Worm (Caenorhabditis elegans): ENCODE measurements around the gene cogc-2.

The cogc-2 gene

DNA sequence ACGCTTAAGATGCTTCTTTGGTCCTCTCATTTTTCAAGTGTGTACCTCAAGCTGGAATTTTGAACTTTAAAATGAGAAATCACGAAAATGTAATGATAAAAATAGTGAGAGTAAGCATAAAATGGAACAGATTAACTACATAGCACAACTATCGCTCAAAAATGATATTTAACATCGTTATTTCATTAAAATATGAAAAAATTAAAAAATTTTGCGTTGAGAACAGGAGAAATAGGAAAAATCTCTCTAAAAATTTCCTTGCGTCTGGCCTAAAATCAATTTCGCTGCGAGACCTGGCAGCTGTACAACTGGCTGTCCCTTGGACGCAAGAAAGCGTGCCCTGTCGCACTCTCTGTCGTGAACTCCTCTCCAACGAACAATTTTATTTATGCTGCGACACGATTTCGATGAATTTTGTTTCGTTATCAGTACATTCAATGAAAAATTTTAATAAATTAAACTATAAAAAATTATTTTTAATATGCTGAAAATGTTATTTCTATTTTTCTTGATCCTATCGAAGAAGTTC, 45.3 kb upstream of the cogc-2 start, which contains the start of gene rps-4 (continued):
- peak; percentile 87 for TF ChIP-seq nhr-28 (tag; optimal IDR thresholded peaks at IDR 0.05)
- peak; percentile 65 for TF ChIP-seq spr-1 (tag; optimal IDR thresholded peaks at IDR 0.05)
- TF ChIP-seq hmg-1.1 (GFP tag; IDR thresholded peaks at IDR 0.05), result no peak; the same call in 1 of the 2 replicates
- TF ChIP-seq jun-1 (tag; optimal IDR thresholded peaks at IDR 0.05), result peak; percentile 23
- TF ChIP-seq nhr-25 (tag; optimal IDR thresholded peaks at IDR 0.05; ENCODE audit: borderline replicate concordance, insufficient read depth), result peak; percentile 43
- TF ChIP-seq nhr-77 (tag; optimal IDR thresholded peaks at IDR 0.05), result peak; percentile 86
- peak; percentile 97 for TF ChIP-seq lin-38 (GFP tag; IDR thresholded peaks at IDR 0.05)
- TF ChIP-seq daf-16 (GFP tag; optimal IDR thresholded peaks at IDR 0.05), result peak in 1 of 2 experiments; percentile 43
- peak; percentile 92 for TF ChIP-seq daf-16 (tag; optimal IDR thresholded peaks at IDR 0.05)
- peak; percentile 69 for TF ChIP-seq dmd-9 (GFP tag; IDR thresholded peaks at IDR 0.05)
- no peak for TF ChIP-seq hlh-30 (tag; optimal IDR thresholded peaks at IDR 0.05; ENCODE audit: insufficient read depth)
- TF ChIP-seq madf-5 (GFP tag; IDR thresholded peaks at IDR 0.05), result no peak
- no peak for TF ChIP-seq zip-11 (GFP tag; IDR thresholded peaks at IDR 0.05)
- TF ChIP-seq Y5F2A.4 (GFP tag; optimal IDR thresholded peaks at IDR 0.05), result no peak
- TF ChIP-seq set-16 (GFP tag; IDR thresholded peaks at IDR 0.05), result no peak; the same call in 1 of the 2 replicates
- peak in 1 of 2 experiments; percentile 67 for TF ChIP-seq hif-1 (tag; optimal IDR thresholded peaks at IDR 0.05)
- TF ChIP-seq saeg-2 (GFP tag; IDR thresholded peaks at IDR 0.05), result no peak
- no peak for TF ChIP-seq ztf-7 (tag; optimal IDR thresholded peaks at IDR 0.05)
- TF ChIP-seq spr-3 (GFP tag; optimal IDR thresholded peaks at IDR 0.05), result no peak
- 0 out of 2 replicates have a peak, but pooled peaks have one; percentile 38 for TF ChIP-seq ZK337.2 (GFP tag; IDR thresholded peaks at IDR 0.05)
- peak; percentile 42 for TF ChIP-seq unc-130 (GFP tag; optimal IDR thresholded peaks at IDR 0.05)
- TF ChIP-seq Y48G9A.11 (GFP tag; IDR thresholded peaks at IDR 0.05), result 0 out of 2 replicates have a peak, but pooled peaks have one; percentile 46
- TF ChIP-seq F26F4.8 (GFP tag; conservative IDR thresholded peaks at IDR 0.05), result no peak
- peak; percentile 83 for TF ChIP-seq dmd-6 (GFP tag; IDR thresholded peaks at IDR 0.05)
- TF ChIP-seq zfp-3 (GFP tag; conservative IDR thresholded peaks at IDR 0.05), result 0 out of 2 replicates have a peak, but pooled peaks have one; percentile 39
- peak; percentile 87 for TF ChIP-seq dpl-1 (GFP tag; optimal IDR thresholded peaks at IDR 0.05)
- TF ChIP-seq rbr-2 (tag; optimal IDR thresholded peaks at IDR 0.05), result peak; percentile 75
- no peak for TF ChIP-seq duxl-1 (tag; optimal IDR thresholded peaks at IDR 0.05; ENCODE audit: poor library complexity)
- TF ChIP-seq daf-19 (GFP tag; conservative IDR thresholded peaks at IDR 0.05), result 0 out of 2 replicates have a peak, but pooled peaks have one; percentile 64
- TF ChIP-seq zag-1 (tag; optimal IDR thresholded peaks at IDR 0.05), result no peak
- peak; percentile 73; the same call in 1 of the 2 replicates for TF ChIP-seq tra-1 (GFP tag; IDR thresholded peaks at IDR 0.05)
- TF ChIP-seq nhr-11 (tag; optimal IDR thresholded peaks at IDR 0.05), result peak; percentile 81
- TF ChIP-seq zfp-2 (tag; optimal IDR thresholded peaks at IDR 0.05), result peak; percentile 51
- peak; percentile 85 for TF ChIP-seq nhr-6 (tag; optimal IDR thresholded peaks at IDR 0.05)
- peak; percentile 79 for TF ChIP-seq ceh-20 (GFP tag; IDR thresholded peaks at IDR 0.05)
- TF ChIP-seq nhr-111 (GFP tag; optimal IDR thresholded peaks at IDR 0.05), result no peak
- TF ChIP-seq arid-1 (GFP tag; conservative IDR thresholded peaks at IDR 0.05), result peak; percentile 58; the same call in 1 of the 2 replicates

ce11 chrIV:7083976-7084375, 44.6 kb upstream of the cogc-2 start:
- TF ChIP-seq nhr-42 (GFP tag; IDR thresholded peaks at IDR 0.05) (0 out of 2 replicates have a peak, but pooled peaks have one; percentile 22), aha-1 (tag) (peak; percentile 69), Y48G9A.11 (GFP tag; IDR thresholded peaks at IDR 0.05) (0 out of 2 replicates have a peak, but pooled peaks have one; percentile 26), nhr-237 (tag; optimal IDR thresholded peaks at IDR 0.05) (no peak)
